Worm (Caenorhabditis elegans) whole organism, L2 larva: Measurements from ENCODE around the gene T25B2.1.
A peak's percentile ranks its signal among the peaks of the same experiment; 100 is the strongest.

Source experiments
- F13H6.1 ChIP-seq: sonication (generic microtip); optimal IDR thresholded peaks from 2 replicates; lab custom pipeline; 2016; ENCODE audit warnings: missing genetic modification characterization, missing compliant biosample characterization
- R02D3.7 ChIP-seq: fragments of 150-350 bp; optimal IDR thresholded peaks from 2 replicates; lab custom pipeline; 2014; ENCODE audit warnings: missing biosample characterization, missing genetic modification characterization
- Y55F3AM.14 ChIP-seq: fragments of 200-800 bp; sonication (Bioruptor generic); optimal IDR thresholded peaks from 2 replicates; lab custom pipeline; 2018; ENCODE audit warnings: mild to moderate bottlenecking, missing genetic modification characterization, missing compliant biosample characterization
- ZK546.5 ChIP-seq: sonication (generic microtip); optimal IDR thresholded peaks from 2 replicates; lab custom pipeline; 2017; ENCODE audit warnings: missing biosample characterization, missing genetic modification characterization
- alr-1 ChIP-seq: fragments of 150-350 bp; optimal IDR thresholded peaks from 2 replicates; lab custom pipeline; 2014; ENCODE audit warnings: missing biosample characterization, missing genetic modification characterization
- aly-2 ChIP-seq: fragments of 150-350 bp; optimal IDR thresholded peaks from 2 replicates; lab custom pipeline; 2014; ENCODE audit warnings: missing biosample characterization, missing genetic modification characterization
- ama-1 ChIP-seq: fragments of 150-350 bp; optimal IDR thresholded peaks from 2 replicates; lab custom pipeline; 2018; ENCODE audit warnings: inconsistent platforms
- blmp-1 ChIP-seq: sonication (generic microtip); optimal IDR thresholded peaks from 2 replicates; lab custom pipeline; 2017; ENCODE audit warnings: missing genetic modification characterization, mild to moderate bottlenecking, missing compliant biosample characterization, antibody characterized with exemption, moderate library complexity; ENCODE audit not compliant: insufficient read depth
- ceh-82 ChIP-seq: fragments of 150-350 bp; optimal IDR thresholded peaks from 2 replicates; lab custom pipeline; 2014; ENCODE audit warnings: missing biosample characterization, missing genetic modification characterization
- crh-2 ChIP-seq: sonication (generic microtip); optimal IDR thresholded peaks from 2 replicates; lab custom pipeline; 2017; ENCODE audit warnings: missing biosample characterization, missing genetic modification characterization
- dmd-4 ChIP-seq: sonication (generic microtip); optimal IDR thresholded peaks from 2 replicates; lab custom pipeline; 2017; ENCODE audit warnings: missing biosample characterization, missing genetic modification characterization
- egl-27 ChIP-seq: sonication (generic microtip); optimal IDR thresholded peaks from 3 replicates; lab custom pipeline; 2017; ENCODE audit warnings: missing biosample characterization, missing genetic modification reagents, missing genetic modification characterization
- elt-1 ChIP-seq: fragments of 150-350 bp; optimal IDR thresholded peaks from 2 replicates; lab custom pipeline; 2014; ENCODE audit warnings: missing biosample characterization, missing genetic modification characterization
- elt-3 ChIP-seq: sonication (generic microtip); optimal IDR thresholded peaks from 2 replicates; lab custom pipeline; 2017; ENCODE audit warnings: missing biosample characterization, missing genetic modification characterization
- fos-1 ChIP-seq: fragments of 150-350 bp; optimal IDR thresholded peaks from 2 replicates; lab custom pipeline; 2014; ENCODE audit warnings: missing biosample characterization, missing genetic modification characterization
- gmeb-1 ChIP-seq: fragments of 150-350 bp; optimal IDR thresholded peaks from 2 replicates; lab custom pipeline; 2014; ENCODE audit warnings: missing biosample characterization, missing genetic modification characterization
- lin-11 ChIP-seq: fragments of 150-350 bp; sonication (generic microtip); optimal IDR thresholded peaks from 2 replicates; lab custom pipeline; 2014; ENCODE audit warnings: missing biosample characterization, missing genetic modification characterization, inconsistent platforms, mixed read lengths
- lin-39 ChIP-seq: fragments of 150-350 bp; optimal IDR thresholded peaks from 2 replicates; lab custom pipeline; 2014; ENCODE audit warnings: missing biosample characterization, missing genetic modification reagents, missing genetic modification characterization
- lsy-2 ChIP-seq, 2 experiments: fragments of 150-350 bp in 1 of 2; sonication (generic microtip) in 1 of 2; optimal IDR thresholded peaks; 2 replicates each; lab custom pipeline; 2014 to 2017; ENCODE audit warnings: missing biosample characterization in 2 of 2, missing genetic modification characterization in 2 of 2
- mab-5 ChIP-seq: fragments of 150-350 bp; optimal IDR thresholded peaks from 2 replicates; lab custom pipeline; 2014; ENCODE audit warnings: missing biosample characterization, missing genetic modification characterization
- mdl-1 ChIP-seq, 2 experiments: fragments of 150-350 bp in 1 of 2; sonication (generic microtip) in 1 of 2; optimal IDR thresholded peaks; 2 replicates each; lab custom pipeline; 2017; ENCODE audit warnings: missing biosample characterization in 2 of 2, missing genetic modification characterization in 2 of 2
- nhr-11 ChIP-seq: fragments of 150-350 bp; optimal IDR thresholded peaks from 2 replicates; lab custom pipeline; 2014; ENCODE audit warnings: missing biosample characterization, missing genetic modification characterization
- nhr-12 ChIP-seq: fragments of 150-350 bp; optimal IDR thresholded peaks from 2 replicates; lab custom pipeline; 2014; ENCODE audit warnings: missing biosample characterization, missing genetic modification characterization
- nhr-21 ChIP-seq: fragments of 150-350 bp; optimal IDR thresholded peaks from 2 replicates; lab custom pipeline; 2014; ENCODE audit warnings: missing biosample characterization, missing genetic modification characterization
- nhr-25 ChIP-seq: fragments of 150-350 bp; sonication (generic microtip); optimal IDR thresholded peaks from 3 replicates; lab custom pipeline; 2014; ENCODE audit warnings: missing biosample characterization, missing genetic modification characterization
- nhr-77 ChIP-seq: fragments of 150-350 bp; optimal IDR thresholded peaks from 2 replicates; lab custom pipeline; 2014; ENCODE audit warnings: missing biosample characterization, missing genetic modification characterization
- sem-4 ChIP-seq: fragments of 150-350 bp; optimal IDR thresholded peaks from 2 replicates; lab custom pipeline; 2014; ENCODE audit warnings: missing biosample characterization, missing genetic modification reagents, missing genetic modification characterization
- skn-1 ChIP-seq: sonication (generic microtip); optimal IDR thresholded peaks from 2 replicates; lab custom pipeline; 2017; ENCODE audit warnings: missing biosample characterization, missing genetic modification characterization
- sma-9 ChIP-seq, 2 experiments: fragments of 150-350 bp in 1 of 2; sonication (generic microtip) in 1 of 2; optimal IDR thresholded peaks; 2 replicates each; lab custom pipeline; 2014 to 2016; ENCODE audit warnings: missing genetic modification characterization in 2 of 2, mild to moderate bottlenecking in 1 of 2, missing biosample characterization in 1 of 2, missing compliant biosample characterization in 1 of 2, missing genetic modification reagents in 1 of 2, moderate library complexity in 1 of 2
- snpc-4 ChIP-seq: fragments of 150-350 bp; optimal IDR thresholded peaks from 2 replicates; lab custom pipeline; 2014; ENCODE audit warnings: missing biosample characterization, missing genetic modification characterization
- unc-39 ChIP-seq: fragments of 150-350 bp; optimal IDR thresholded peaks from 2 replicates; lab custom pipeline; 2014; ENCODE audit warnings: missing biosample characterization, missing genetic modification characterization
- unc-62 ChIP-seq: fragments of 150-350 bp; optimal IDR thresholded peaks from 2 replicates; lab custom pipeline; 2014; ENCODE audit warnings: missing biosample characterization, missing genetic modification reagents, missing genetic modification characterization
- zag-1 ChIP-seq: fragments of 150-350 bp; optimal IDR thresholded peaks from 2 replicates; lab custom pipeline; 2014; ENCODE audit warnings: missing biosample characterization, missing genetic modification characterization
- ztf-11 ChIP-seq: sonication (generic microtip); optimal IDR thresholded peaks from 2 replicates; lab custom pipeline; 2017; ENCODE audit warnings: missing biosample characterization, missing genetic modification characterization
- ztf-4 ChIP-seq: fragments of 150-350 bp; optimal IDR thresholded peaks from 2 replicates; lab custom pipeline; 2014; ENCODE audit warnings: missing biosample characterization, missing genetic modification characterization

T25B2.1 gene

DNA sequence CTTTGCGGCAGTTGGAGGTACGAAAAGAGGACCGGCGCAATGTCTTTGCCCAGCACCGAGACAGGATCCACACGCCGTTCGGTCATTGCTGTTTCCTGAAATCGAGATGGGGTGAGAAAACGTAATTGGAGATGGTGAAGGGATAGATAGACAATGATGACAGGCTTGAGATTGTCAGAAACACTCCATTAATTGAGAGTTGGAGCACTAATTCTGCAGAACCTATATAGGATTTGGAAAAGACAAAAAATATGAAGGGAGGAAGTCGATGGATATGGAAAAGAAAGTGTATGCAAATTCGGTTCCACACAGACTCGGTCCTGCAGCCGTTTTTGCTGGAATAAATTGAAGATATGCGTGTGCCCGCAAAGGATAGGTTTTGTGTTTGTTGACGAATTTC is 35.5 kb upstream of the T25B2.1 start, which contains the start of gene Y72A10A.1:
Y72A10A.1 (minus strand) TSS at position 101 of the 400 bp plus-strand sequence.
- no peak for TF ChIP-seq egl-27 (tag; lab: Kevin White, UChicago)
- TF ChIP-seq nhr-11 (tag; lab: Kevin White, UChicago): no peak
- no peak for TF ChIP-seq ceh-82 (tag; lab: Kevin White, UChicago)
- no peak for TF ChIP-seq ZK546.5 (tag; lab: Kevin White, UChicago)
- no peak for TF ChIP-seq blmp-1 (tag; lab: Kevin White, UChicago)
- no peak for TF ChIP-seq nhr-25 (tag; lab: Kevin White, UChicago)
- no peak for TF ChIP-seq F13H6.1 (tag; lab: Kevin White, UChicago)
- TF ChIP-seq fos-1: no peak
- no peak for TF ChIP-seq lsy-2 (tag; optimal IDR thresholded peaks at IDR 0.05; lab: Kevin White, UChicago)
- no peak for TF ChIP-seq mdl-1 (tag; optimal IDR thresholded peaks at IDR 0.05; lab: Kevin White, UChicago)
- TF ChIP-seq skn-1 (tag; lab: Kevin White, UChicago): no peak
- TF ChIP-seq dmd-4: no peak
- TF ChIP-seq unc-62 (GFP tag; lab: Kevin White, UChicago): no peak
- no peak for TF ChIP-seq nhr-21 (tag; lab: Kevin White, UChicago)
- no peak for TF ChIP-seq unc-39

DNA sequence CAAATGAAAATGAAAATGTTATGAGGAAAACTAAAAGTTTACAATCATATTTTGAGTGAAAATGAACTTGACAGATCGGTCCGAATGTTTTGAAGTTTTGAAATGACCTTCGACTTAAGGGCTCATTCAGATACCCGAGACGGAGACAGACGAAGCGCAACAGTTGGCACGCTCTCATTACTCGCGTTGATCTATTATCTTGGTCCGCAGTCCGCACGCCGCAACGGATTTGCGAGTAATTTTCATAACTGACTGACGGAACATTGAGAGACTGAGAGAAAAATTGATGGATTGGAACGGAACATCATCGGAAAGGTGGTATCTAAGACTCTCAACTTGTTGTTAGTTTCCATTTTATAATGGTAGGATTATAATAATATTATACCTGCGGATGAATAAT is 27.8 kb upstream of the T25B2.1 start:
- TF ChIP-seq snpc-4 (tag; lab: Kevin White, UChicago) (no peak), R02D3.7 (no peak), sem-4 (tag; lab: Kevin White, UChicago) (peak; percentile 18)

DNA sequence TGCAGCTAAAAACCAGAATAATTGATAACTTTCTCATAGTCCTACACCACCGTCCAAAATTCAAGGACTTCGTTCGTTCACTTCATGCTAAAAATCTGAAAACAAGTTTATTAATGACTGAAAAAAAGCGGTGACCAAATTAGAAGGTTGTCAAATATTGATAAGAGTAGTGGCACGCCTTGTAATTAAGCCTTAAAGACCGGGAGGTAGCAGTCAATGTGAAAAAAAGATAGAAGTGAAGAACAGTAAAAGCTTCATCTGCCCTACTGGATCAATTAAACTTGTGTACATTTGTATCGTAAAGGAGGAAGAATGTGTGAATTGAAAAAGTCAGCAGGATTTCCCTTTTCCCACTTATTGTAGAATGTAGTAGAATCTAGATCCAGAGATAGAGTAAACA is 23.3 kb upstream of the T25B2.1 start, which contains the start of gene tag-275:
tag-275 (minus strand) TSS at position 101 of the 400 bp plus-strand sequence.
- TF ChIP-seq Y55F3AM.14 (GFP tag; lab: Kevin White, UChicago) (no peak), crh-2 (tag; lab: Kevin White, UChicago) (no peak), lin-39 (tag; lab: Kevin White, UChicago) (no peak), blmp-1 (tag; lab: Kevin White, UChicago) (no peak), alr-1 (tag; lab: Kevin White, UChicago) (no peak), ztf-4 (tag; lab: Kevin White, UChicago) (no peak), nhr-21 (tag; lab: Kevin White, UChicago) (no peak), R02D3.7 (no peak), dmd-4 (no peak), mab-5 (tag; lab: Kevin White, UChicago) (no peak), gmeb-1 (tag; lab: Kevin White, UChicago) (no peak), nhr-12 (tag; lab: Kevin White, UChicago) (no peak), mdl-1 (tag; optimal IDR thresholded peaks at IDR 0.05; lab: Kevin White, UChicago) (no peak)

DNA sequence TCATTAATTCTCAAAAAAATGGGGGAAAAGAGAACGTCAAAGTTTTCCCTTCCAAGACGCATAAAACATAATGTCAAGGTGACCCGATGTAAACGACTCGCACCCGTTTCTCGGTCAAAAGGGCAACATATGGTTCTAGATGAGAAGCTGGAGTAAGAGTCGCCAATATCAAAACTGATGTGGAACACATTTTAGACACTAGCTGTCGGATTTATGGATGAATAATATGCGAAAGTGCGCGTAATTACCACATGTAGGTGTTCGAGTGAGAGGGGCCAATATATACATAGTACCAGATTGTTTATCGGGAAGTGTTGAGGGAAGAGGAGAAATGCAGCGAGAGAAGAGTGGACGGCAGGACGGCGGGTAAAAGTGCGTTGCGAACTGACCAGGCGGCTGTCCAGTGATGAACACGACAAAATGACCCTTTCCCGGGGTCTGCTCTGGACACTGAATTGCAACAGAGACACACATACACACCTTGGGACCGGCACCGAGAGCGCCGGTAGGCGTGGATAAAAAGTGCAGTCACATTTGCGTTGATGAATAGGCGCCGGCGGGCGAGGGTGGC is 22.7 kb upstream of the T25B2.1 start:
- TF ChIP-seq alr-1 (tag; lab: Kevin White, UChicago) (no peak), ama-1 (lab: Kevin White, UChicago) (no peak), nhr-77 (tag; lab: Kevin White, UChicago) (no peak), lsy-2 (tag; optimal IDR thresholded peaks at IDR 0.05; lab: Kevin White, UChicago) (no peak), zag-1 (tag; lab: Kevin White, UChicago) (no peak), elt-1 (no peak), crh-2 (tag; lab: Kevin White, UChicago) (no peak), mdl-1 (tag; optimal IDR thresholded peaks at IDR 0.05; lab: Kevin White, UChicago) (no peak), ztf-11 (no peak), aly-2 (no peak), dmd-4 (no peak), lin-11 (tag; lab: Kevin White, UChicago) (no peak), snpc-4 (tag; lab: Kevin White, UChicago) (no peak), Y55F3AM.14 (GFP tag; lab: Kevin White, UChicago) (no peak), sma-9 (GFP tag; optimal IDR thresholded peaks at IDR 0.05; lab: Kevin White, UChicago) (no peak), sma-9 (tag; optimal IDR thresholded peaks at IDR 0.05; lab: Kevin White, UChicago) (no peak), elt-3 (tag; lab: Kevin White, UChicago) (no peak), nhr-21 (tag; lab: Kevin White, UChicago) (no peak), blmp-1 (tag; lab: Kevin White, UChicago) (no peak)
- TF ChIP-seq, all 48 proteins: peak for 0
